Worm (Caenorhabditis elegans) whole organism, young adult: Measurements from ENCODE around the gene F35B12.10.

ENCODE experiments used
- B0035.1 ChIP-seq: sonication (generic microtip); optimal IDR thresholded peaks from 2 replicates; lab custom pipeline; 2016; ENCODE audit warnings: missing genetic modification characterization, mild to moderate bottlenecking, missing compliant biosample characterization, missing genotype, missing genetic modification reagents
- F37B4.10 ChIP-seq: fragments of 200-800 bp; sonication (Bioruptor generic); IDR thresholded peaks from 2 replicates; pipeline ENCODE4 v1.3.6; 2022; ENCODE audit warnings: missing genetic modification characterization, missing compliant biosample characterization
- F49E8.2 ChIP-seq: sonication (generic microtip); optimal IDR thresholded peaks from 3 replicates; lab custom pipeline; 2017; ENCODE audit warnings: missing genetic modification characterization, mild to moderate bottlenecking, missing compliant biosample characterization, antibody characterized with exemption, moderate library complexity; ENCODE audit not compliant: insufficient read depth
- F55B11.4 ChIP-seq: sonication (generic microtip); optimal IDR thresholded peaks from 2 replicates; lab custom pipeline; 2016; ENCODE audit warnings: missing compliant biosample characterization, missing genetic modification characterization, borderline replicate concordance; ENCODE audit not compliant: insufficient read depth
- F57C9.4 ChIP-seq: sonication (generic microtip); optimal IDR thresholded peaks from 2 replicates; lab custom pipeline; 2017; ENCODE audit warnings: mild to moderate bottlenecking, missing genetic modification characterization, missing compliant biosample characterization
- T07F8.4 ChIP-seq: sonication (generic microtip); optimal IDR thresholded peaks from 2 replicates; lab custom pipeline; 2016; ENCODE audit warnings: mild to moderate bottlenecking, missing genetic modification characterization, moderate library complexity, missing compliant biosample characterization
- T26A5.8 ChIP-seq: sonication (generic microtip); optimal IDR thresholded peaks from 2 replicates; lab custom pipeline; 2016; ENCODE audit warnings: missing genetic modification characterization, missing compliant biosample characterization
- ZK185.1 ChIP-seq: sonication (generic microtip); optimal IDR thresholded peaks from 2 replicates; lab custom pipeline; 2016; ENCODE audit warnings: mild to moderate bottlenecking, missing genetic modification characterization, missing compliant biosample characterization; ENCODE audit not compliant: poor library complexity, severe bottlenecking
- attf-3 ChIP-seq: fragments of 200-800 bp; sonication (Bioruptor generic); conservative IDR thresholded peaks from 2 replicates; pipeline ENCODE4 v1.3.6; 2022; ENCODE audit warnings: missing genetic modification reagents, missing genetic modification characterization, missing compliant biosample characterization
- attf-6 ChIP-seq: fragments of 200-800 bp; sonication (Bioruptor generic); IDR thresholded peaks from 2 replicates; pipeline ENCODE4 v1.3.6; 2022; ENCODE audit warnings: missing genetic modification reagents, missing genetic modification characterization, missing compliant biosample characterization
- bed-2 ChIP-seq: fragments of 200-800 bp; sonication (Bioruptor generic); IDR thresholded peaks from 2 replicates; pipeline ENCODE4 v1.3.6; 2022; ENCODE audit warnings: missing genetic modification reagents, missing genetic modification characterization, missing compliant biosample characterization
- ceh-100 ChIP-seq: fragments of 200-800 bp; sonication (Bioruptor generic); IDR thresholded peaks from 2 replicates; pipeline ENCODE4 v1.3.6; 2022; ENCODE audit warnings: missing genetic modification reagents, missing genetic modification characterization, missing compliant biosample characterization
- ceh-58 ChIP-seq: fragments of 200-800 bp; sonication (Bioruptor generic); IDR thresholded peaks from 2 replicates; pipeline ENCODE4 v1.3.6; 2022; ENCODE audit warnings: missing genetic modification characterization, missing compliant biosample characterization
- dpl-1 ChIP-seq: fragments of 150-350 bp; optimal IDR thresholded peaks from 2 replicates; lab custom pipeline; 2014; ENCODE audit warnings: missing biosample characterization, missing genetic modification reagents, missing genetic modification characterization
- efl-1 ChIP-seq: fragments of 150-350 bp; optimal IDR thresholded peaks from 2 replicates; lab custom pipeline; 2014; ENCODE audit warnings: missing biosample characterization, missing genetic modification reagents, missing genetic modification characterization
- egl-18 ChIP-seq: fragments of 200-800 bp; sonication (Bioruptor generic); IDR thresholded peaks from 2 replicates; pipeline ENCODE4 v1.3.6; 2022; ENCODE audit warnings: missing genetic modification reagents, missing genetic modification characterization, missing compliant biosample characterization
- egrh-3 ChIP-seq: fragments of 200-800 bp; sonication (Bioruptor generic); IDR thresholded peaks from 2 replicates; pipeline ENCODE4 v1.3.6; 2022; ENCODE audit warnings: missing genetic modification reagents, missing genetic modification characterization, missing compliant biosample characterization
- fkh-3 ChIP-seq: sonication (generic microtip); optimal IDR thresholded peaks from 2 replicates; lab custom pipeline; 2016; ENCODE audit warnings: mild to moderate bottlenecking, missing genetic modification characterization, missing compliant biosample characterization
- hmg-1.2 ChIP-seq: fragments of 200-800 bp; sonication (Bioruptor generic); IDR thresholded peaks from 2 replicates; pipeline ENCODE4 v1.3.6; 2022; ENCODE audit warnings: missing genetic modification reagents, missing genetic modification characterization, missing compliant biosample characterization
- hmg-20 ChIP-seq: fragments of 200-800 bp; sonication (Bioruptor generic); IDR thresholded peaks from 2 replicates; pipeline ENCODE4 v1.3.6; 2022; ENCODE audit warnings: missing genetic modification reagents, missing genetic modification characterization, missing compliant biosample characterization
- let-526 ChIP-seq: fragments of 200-800 bp; sonication (Bioruptor generic); IDR thresholded peaks from 2 replicates; pipeline ENCODE4 v1.3.6; 2022; ENCODE audit warnings: missing genetic modification reagents, missing genetic modification characterization, missing compliant biosample characterization
- let-607 ChIP-seq, 2 experiments: fragments of 200-800 bp in 1 of 2; sonication (Bioruptor generic) in 1 of 2; sonication (generic microtip) in 1 of 2; optimal IDR thresholded peaks; 2 replicates each; lab custom pipeline; 2016 to 2018; ENCODE audit warnings: mild to moderate bottlenecking in 2 of 2, missing compliant biosample characterization in 2 of 2, missing genetic modification characterization in 2 of 2, moderate library complexity in 2 of 2, missing genotype in 1 of 2
- lin-26 ChIP-seq: fragments of 200-800 bp; sonication (Bioruptor generic); IDR thresholded peaks from 2 replicates; pipeline ENCODE4 v1.3.6; 2022; ENCODE audit warnings: missing genetic modification reagents, missing genetic modification characterization, missing compliant biosample characterization
- lin-40 ChIP-seq: sonication (generic microtip); optimal IDR thresholded peaks from 2 replicates; lab custom pipeline; 2016; ENCODE audit warnings: missing genetic modification characterization, mild to moderate bottlenecking, missing compliant biosample characterization, missing genotype, missing genetic modification reagents
- madf-3 ChIP-seq: fragments of 200-800 bp; sonication (Bioruptor generic); IDR thresholded peaks from 2 replicates; pipeline ENCODE4 v1.3.6; 2022; ENCODE audit warnings: missing genetic modification reagents, missing genetic modification characterization, missing compliant biosample characterization
- mel-28 ChIP-seq: sonication (generic microtip); optimal IDR thresholded peaks from 2 replicates; lab custom pipeline; 2016; ENCODE audit warnings: borderline replicate concordance, mild to moderate bottlenecking, missing genetic modification characterization, missing compliant biosample characterization
- nfya-1 ChIP-seq: sonication (generic microtip); optimal IDR thresholded peaks from 2 replicates; lab custom pipeline; 2017; ENCODE audit warnings: antibody characterized with exemption, missing compliant biosample characterization, missing genetic modification characterization, borderline replicate concordance; ENCODE audit not compliant: insufficient read depth
- nfya-2 ChIP-seq: fragments of 200-800 bp; sonication (Bioruptor generic); IDR thresholded peaks from 2 replicates; pipeline ENCODE4 v1.3.6; 2022; ENCODE audit warnings: missing genetic modification reagents, missing genetic modification characterization, missing compliant biosample characterization
- nhr-27 ChIP-seq: fragments of 200-800 bp; sonication (Bioruptor generic); optimal IDR thresholded peaks from 2 replicates; lab custom pipeline; 2018; ENCODE audit warnings: mild to moderate bottlenecking, missing genetic modification characterization, moderate library complexity, missing compliant biosample characterization
- repo-1 ChIP-seq: sonication (generic microtip); optimal IDR thresholded peaks from 2 replicates; lab custom pipeline; 2017; ENCODE audit warnings: mild to moderate bottlenecking, missing genetic modification characterization, missing compliant biosample characterization
- rpc-1 ChIP-seq, 2 experiments: fragments of 150-350 bp in 1 of 2; sonication (generic microtip) in 1 of 2; optimal IDR thresholded peaks; 2 replicates each; lab custom pipeline; 2014 to 2018; ENCODE audit warnings: missing biosample characterization in 1 of 2, missing genetic modification characterization in 1 of 2, missing genetic modification reagents in 1 of 2, missing genotype in 1 of 2
- sdz-38 ChIP-seq: sonication (generic microtip); optimal IDR thresholded peaks from 2 replicates; lab custom pipeline; 2016; ENCODE audit warnings: missing genotype, missing genetic modification characterization, missing compliant biosample characterization
- snpc-1.1 ChIP-seq: sonication (generic microtip); optimal IDR thresholded peaks from 2 replicates; lab custom pipeline; 2017; ENCODE audit warnings: missing genetic modification characterization, mild to moderate bottlenecking, missing compliant biosample characterization, antibody characterized with exemption, moderate library complexity, missing genotype, missing genetic modification reagents; ENCODE audit not compliant: insufficient read depth
- snpc-1.3 ChIP-seq: sonication (generic microtip); optimal IDR thresholded peaks from 2 replicates; lab custom pipeline; 2017; ENCODE audit warnings: missing genetic modification characterization, mild to moderate bottlenecking, missing compliant biosample characterization, antibody characterized with exemption, moderate library complexity, missing genotype, missing genetic modification reagents; ENCODE audit not compliant: insufficient read depth
- snpc-4 ChIP-seq, 5 experiments: fragments of 150-350 bp in 1 of 5; sonication (generic microtip) in 4 of 5; optimal IDR thresholded peaks; 2 replicates each; lab custom pipeline; 2014 to 2018; ENCODE audit warnings: missing genetic modification characterization in 5 of 5, missing biosample characterization in 3 of 5, antibody characterized with exemption in 2 of 5, mild to moderate bottlenecking in 2 of 5, missing compliant biosample characterization in 2 of 5, missing genotype in 2 of 5, moderate library complexity in 2 of 5, missing genetic modification reagents in 1 of 5
- somi-1 ChIP-seq: fragments of 200-800 bp; sonication (Bioruptor generic); optimal IDR thresholded peaks from 2 replicates; lab custom pipeline; 2018; ENCODE audit warnings: mild to moderate bottlenecking, missing genetic modification characterization, missing compliant biosample characterization
- sptf-2 ChIP-seq: fragments of 200-800 bp; sonication (Bioruptor generic); optimal IDR thresholded peaks from 2 replicates; lab custom pipeline; 2018; ENCODE audit warnings: mild to moderate bottlenecking, missing genetic modification characterization, missing compliant biosample characterization
- tbx-9 ChIP-seq: sonication (generic microtip); optimal IDR thresholded peaks from 2 replicates; lab custom pipeline; 2016; ENCODE audit warnings: borderline replicate concordance, missing genetic modification characterization, inconsistent platforms, missing compliant biosample characterization
- unc-130 ChIP-seq: sonication (generic microtip); optimal IDR thresholded peaks from 2 replicates; lab custom pipeline; 2016; ENCODE audit warnings: missing genetic modification reagents, missing genetic modification characterization, missing compliant biosample characterization
- zfh-2 ChIP-seq: fragments of 200-800 bp; sonication (Bioruptor generic); conservative IDR thresholded peaks from 2 replicates; pipeline ENCODE4 v1.3.6; 2022; ENCODE audit warnings: missing genetic modification reagents, missing genetic modification characterization, missing compliant biosample characterization
- ztf-22 ChIP-seq: fragments of 200-800 bp; sonication (Bioruptor generic); optimal IDR thresholded peaks from 2 replicates; lab custom pipeline; 2018; ENCODE audit warnings: mild to moderate bottlenecking, missing genetic modification characterization, moderate library complexity, missing compliant biosample characterization
- ztf-25 ChIP-seq: fragments of 200-800 bp; sonication (Bioruptor generic); IDR thresholded peaks from 2 replicates; pipeline ENCODE4 v1.3.6; 2022; ENCODE audit warnings: missing genetic modification reagents, missing genetic modification characterization, missing compliant biosample characterization
- ztf-28 ChIP-seq: fragments of 200-800 bp; sonication (Bioruptor generic); IDR thresholded peaks from 2 replicates; pipeline ENCODE4 v1.3.6; 2022; ENCODE audit warnings: missing genetic modification reagents, missing genetic modification characterization, missing compliant biosample characterization
- ztf-6 ChIP-seq: fragments of 200-800 bp; sonication (Bioruptor generic); IDR thresholded peaks from 2 replicates; pipeline ENCODE4 v1.3.6; 2022; ENCODE audit warnings: missing genetic modification reagents, missing genetic modification characterization, missing compliant biosample characterization

Gene F35B12.10

DNA sequence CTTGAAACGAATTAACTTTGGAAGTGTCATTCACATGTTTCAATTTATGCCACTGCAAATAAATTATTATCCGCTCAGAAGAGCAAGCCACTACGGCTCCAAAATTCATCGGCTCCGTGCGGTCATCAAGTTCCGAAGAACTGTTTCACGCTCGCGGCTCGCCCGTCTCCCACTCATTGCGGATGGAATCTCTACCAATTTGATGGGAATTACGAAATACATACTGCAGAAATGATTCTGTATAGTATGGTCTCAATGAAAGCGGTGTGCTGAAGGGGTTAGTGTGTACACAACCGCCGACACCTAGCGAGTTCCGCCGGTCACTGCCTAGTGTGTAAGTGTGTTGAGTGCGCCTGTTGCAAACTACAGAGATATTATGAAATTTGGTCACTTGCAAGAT, 44.0 kb downstream of the F35B12.10 start (continued):
- TF ChIP-seq somi-1: no peak
- no peak for TF ChIP-seq ztf-22 (GFP tag; lab: Kevin White, UChicago)
- TF ChIP-seq attf-3 (GFP tag; lab: Robert Waterston, UW): no peak
- TF ChIP-seq ceh-58 (GFP tag; lab: Robert Waterston, UW): no peak
- no peak for TF ChIP-seq madf-3 (GFP tag; lab: Robert Waterston, UW)
- TF ChIP-seq tbx-9 (tag; lab: Kevin White, UChicago): no peak
- no peak for TF ChIP-seq egl-18 (GFP tag; lab: Robert Waterston, UW)
- TF ChIP-seq F57C9.4: no peak
- no peak for TF ChIP-seq lin-40 (tag; lab: Kevin White, UChicago)
- no peak for TF ChIP-seq B0035.1 (tag; lab: Kevin White, UChicago)
- peak; percentile 51 for TF ChIP-seq ceh-100 (GFP tag; lab: Robert Waterston, UW)
- TF ChIP-seq nfya-2 (GFP tag; lab: Robert Waterston, UW): no peak
- peak; percentile 43; the same call in 1 of the 2 replicates for TF ChIP-seq hmg-20 (GFP tag; lab: Robert Waterston, UW)
- no peak for TF ChIP-seq nhr-27 (tag; lab: Kevin White, UChicago)
- no peak for TF ChIP-seq bed-2 (GFP tag; lab: Robert Waterston, UW)
- TF ChIP-seq dpl-1 (GFP tag; lab: Kevin White, UChicago): no peak
- no peak for TF ChIP-seq T07F8.4 (tag; lab: Kevin White, UChicago)
- TF ChIP-seq let-526: no peak
- TF ChIP-seq lin-26 (GFP tag; lab: Robert Waterston, UW): peak; percentile 99
- TF ChIP-seq zfh-2: no peak
- TF ChIP-seq F55B11.4: no peak
- TF ChIP-seq egrh-3 (GFP tag; lab: Robert Waterston, UW): no peak
- TF ChIP-seq unc-130 (GFP tag; lab: Kevin White, UChicago): no peak
- no peak for TF ChIP-seq ztf-28 (GFP tag; lab: Robert Waterston, UW)
- peak; percentile 43 for TF ChIP-seq snpc-1.3 (tag; lab: Kevin White, UChicago)
- no peak for TF ChIP-seq fkh-3 (tag; lab: Kevin White, UChicago)
- no peak for TF ChIP-seq repo-1
- peak; percentile 81 for TF ChIP-seq hmg-1.2 (GFP tag; lab: Robert Waterston, UW)
- TF ChIP-seq ZK185.1: no peak
- TF ChIP-seq rpc-1 (optimal IDR thresholded peaks at IDR 0.05; lab: Kevin White, UChicago): no peak
- peak; percentile 11 for TF ChIP-seq rpc-1 (tag; optimal IDR thresholded peaks at IDR 0.05; lab: Kevin White, UChicago)
- TF ChIP-seq attf-6 (GFP tag; lab: Robert Waterston, UW): peak; percentile 84
- TF ChIP-seq let-607 (tag; optimal IDR thresholded peaks at IDR 0.05; lab: Kevin White, UChicago): no peak
- TF ChIP-seq ztf-6 (GFP tag; lab: Robert Waterston, UW): no peak
- no peak for TF ChIP-seq T26A5.8 (tag; lab: Kevin White, UChicago)
- TF ChIP-seq ztf-25 (GFP tag; lab: Robert Waterston, UW): no peak
- TF ChIP-seq sdz-38 (tag; lab: Kevin White, UChicago): no peak
- TF ChIP-seq F49E8.2 (tag; lab: Kevin White, UChicago): peak; percentile 56

ce11 chrV:11583212-11583611, 45.9 kb downstream of the F35B12.10 start, which contains the start of gene srx-88:
TSS of gene srx-88 (plus strand) at chrV:11583512.
- TF ChIP-seq sptf-2: no peak
- TF ChIP-seq F37B4.10 (GFP tag; lab: Robert Waterston, UW): no peak
- TF ChIP-seq ztf-25 (GFP tag; lab: Robert Waterston, UW): no peak
- no peak for TF ChIP-seq mel-28 (tag; lab: Kevin White, UChicago)
- TF ChIP-seq ceh-58 (GFP tag; lab: Robert Waterston, UW): no peak
- no peak for TF ChIP-seq snpc-1.1
- TF ChIP-seq snpc-4 (GFP tag; optimal IDR thresholded peaks at IDR 0.05; lab: Kevin White, UChicago): no peak
- no peak for TF ChIP-seq snpc-4 (tag; optimal IDR thresholded peaks at IDR 0.05; lab: Kevin White, UChicago)
- TF ChIP-seq nfya-1 (tag; lab: Kevin White, UChicago): no peak
- no peak for TF ChIP-seq efl-1
